Worm (Caenorhabditis elegans): ENCODE data around the gene tag-280.

DNA sequence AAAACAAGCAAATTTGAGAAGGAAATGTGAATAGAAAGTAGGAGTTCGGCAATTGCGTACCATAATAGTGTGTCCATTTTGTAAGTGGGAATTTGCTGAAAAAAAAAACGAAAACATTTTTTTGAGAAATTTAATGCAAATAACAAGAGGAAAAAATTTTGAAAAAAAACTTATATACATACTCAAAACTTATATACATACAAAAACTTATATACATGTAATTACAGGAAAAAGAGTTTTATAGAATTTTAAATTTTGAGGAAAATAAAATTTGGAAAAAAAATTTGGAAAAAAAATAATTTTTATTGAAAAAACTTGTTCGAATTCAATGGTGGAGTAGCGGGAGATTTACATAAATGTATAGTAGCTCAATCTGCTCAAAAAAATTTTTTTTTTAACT is 42.3 kb downstream of the tag-280 start, which contains the start of gene ador-1:
- TF ChIP-seq nhr-237 (tag; optimal IDR thresholded peaks at IDR 0.05) (no peak), alr-1 (tag; optimal IDR thresholded peaks at IDR 0.05) (no peak), ceh-82 (tag; optimal IDR thresholded peaks at IDR 0.05) (no peak), snpc-4 (tag; optimal IDR thresholded peaks at IDR 0.05) (no peak)
